Fruit fly (Drosophila melanogaster) S2 (cell line): ENCODE data around the gene CG43051.

ENCODE experiments used
- CG8478 ChIP-seq: fragments of >200 bp; optimal IDR thresholded peaks from 2 replicates; lab custom pipeline; 2018
- CTCF ChIP-seq, 2 experiments: fragments of >200 bp; optimal IDR thresholded peaks; 2 replicates each; lab custom pipeline; 2018

The CG43051 gene

dm6 chr2L:12474212-12474891 lies 33.4 kb upstream of the CG43051 start:
- TF ChIP-seq CG8478 (lab: Kevin White, UChicago) (no peak), CTCF (optimal IDR thresholded peaks at IDR 0.05; lab: Kevin White, UChicago) (no peak)

DNA sequence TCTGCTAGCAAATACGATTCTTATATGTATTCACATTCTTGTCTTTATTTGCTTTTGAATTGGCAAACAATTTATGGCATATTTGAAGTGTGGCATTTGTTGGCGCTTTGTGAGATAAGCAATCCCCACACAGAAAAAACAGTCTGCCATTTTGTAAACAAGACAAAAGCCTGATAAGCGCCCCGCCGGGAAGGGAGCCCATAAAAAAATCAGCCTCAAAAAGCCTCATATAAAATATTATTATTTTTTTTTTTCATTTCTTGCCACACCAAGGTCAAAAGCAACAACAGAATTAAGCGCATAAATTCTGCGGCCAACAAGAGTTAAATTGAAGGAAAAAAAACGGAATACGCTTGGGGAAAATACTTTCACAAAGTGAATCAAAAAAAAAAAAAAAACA lies 32.4 kb upstream of the CG43051 start:
- no peak for TF ChIP-seq CG8478 (lab: Kevin White, UChicago)
- no peak for TF ChIP-seq CTCF (optimal IDR thresholded peaks at IDR 0.05; lab: Kevin White, UChicago)

- no peak for TF ChIP-seq CG8478 (lab: Kevin White, UChicago)
- no peak for TF ChIP-seq CTCF (optimal IDR thresholded peaks at IDR 0.05; lab: Kevin White, UChicago)
Observed at dm6 chr2L:12476115-12476514, 31.6 kb upstream of the CG43051 start.

DNA sequence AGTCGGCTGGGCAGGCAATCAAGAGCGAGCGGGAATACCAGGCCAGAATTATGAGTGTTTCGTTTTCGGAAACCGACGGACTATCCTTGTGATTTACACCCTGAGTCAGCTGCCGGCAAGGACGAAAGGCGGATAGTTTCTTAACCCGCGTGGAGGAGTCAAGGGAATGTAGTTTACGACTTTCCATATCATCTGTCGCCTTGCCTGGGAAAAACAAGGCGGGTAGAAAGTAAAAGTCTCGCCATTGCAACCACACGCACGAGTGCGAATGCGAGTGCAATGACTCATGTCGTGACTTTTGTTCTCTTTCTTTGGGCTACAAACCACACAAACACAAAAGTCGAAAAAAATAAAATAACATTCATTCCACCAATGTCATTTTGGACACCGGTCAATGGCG lies 29.2 kb upstream of the CG43051 start:
- TF ChIP-seq CG8478 (lab: Kevin White, UChicago) (no peak), CTCF (optimal IDR thresholded peaks at IDR 0.05; lab: Kevin White, UChicago) (no peak)

- TF ChIP-seq CG8478 (lab: Kevin White, UChicago) (no peak), CTCF (optimal IDR thresholded peaks at IDR 0.05; lab: Kevin White, UChicago) (no peak)
Observed at dm6 chr2L:12479994-12480393, 27.7 kb upstream of the CG43051 start.

DNA sequence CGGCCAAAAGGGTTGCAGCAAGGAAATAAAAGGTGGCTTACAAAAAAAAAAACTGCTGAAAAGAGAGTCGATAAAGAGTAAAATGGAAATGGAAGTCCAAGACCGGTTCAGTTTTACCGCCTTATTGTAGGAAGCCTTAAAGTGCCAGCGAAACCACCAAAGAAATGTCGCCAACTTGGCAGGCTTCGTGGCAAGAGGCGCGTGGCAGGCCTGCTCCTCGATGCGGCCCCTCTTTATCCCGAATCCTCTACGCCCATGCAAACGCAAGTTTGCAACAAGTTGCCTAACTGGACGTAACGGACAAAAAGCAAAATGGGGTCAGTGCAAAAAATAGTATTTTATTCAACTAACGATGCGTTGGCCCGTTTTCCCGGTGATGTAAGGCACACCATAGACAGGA lies 26.9 kb upstream of the CG43051 start:
- no peak for TF ChIP-seq CTCF (optimal IDR thresholded peaks at IDR 0.05; lab: Kevin White, UChicago)
- TF ChIP-seq CG8478 (lab: Kevin White, UChicago) = no peak

dm6 chr2L:12481758-12482157 lies 26.0 kb upstream of the CG43051 start:
- TF ChIP-seq CG8478 (lab: Kevin White, UChicago) = no peak
- no peak for TF ChIP-seq CTCF (optimal IDR thresholded peaks at IDR 0.05; lab: Kevin White, UChicago)

DNA sequence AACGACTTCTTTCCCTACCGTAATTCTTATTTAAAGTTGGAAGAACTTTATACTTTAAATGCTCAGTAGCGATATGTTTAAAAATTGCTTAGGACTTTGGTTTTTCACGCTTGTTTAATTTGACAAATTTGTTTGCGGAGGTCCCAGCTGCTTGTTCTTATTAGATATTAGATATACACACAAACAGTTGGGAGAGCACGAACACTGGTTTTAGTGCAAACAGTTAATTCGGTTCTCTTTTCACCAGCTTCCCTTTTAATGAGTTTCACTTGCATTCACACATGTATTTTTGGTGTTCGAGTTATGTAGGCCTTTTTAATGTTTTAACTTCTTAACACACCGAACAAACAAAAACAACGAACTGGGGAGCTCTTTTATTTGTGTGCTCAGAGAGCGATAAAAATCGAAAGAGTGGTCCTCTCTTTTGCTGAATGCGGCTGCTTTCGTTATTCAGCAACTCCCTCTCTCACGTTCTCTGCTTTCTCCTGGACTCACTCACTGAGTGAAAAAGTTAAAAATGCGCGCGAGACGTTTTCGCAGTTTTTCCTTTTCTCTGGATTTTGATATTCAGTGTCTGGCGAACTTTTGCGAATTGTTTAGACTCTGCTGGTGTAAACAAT lies 24.9 kb upstream of the CG43051 start:
- TF ChIP-seq CTCF (optimal IDR thresholded peaks at IDR 0.05; lab: Kevin White, UChicago) = no peak
- no peak for TF ChIP-seq CG8478 (lab: Kevin White, UChicago)

- no peak for TF ChIP-seq CG8478 (lab: Kevin White, UChicago)
- no peak for TF ChIP-seq CTCF (optimal IDR thresholded peaks at IDR 0.05; lab: Kevin White, UChicago)
Observed at dm6 chr2L:12483519-12483865, 24.2 kb upstream of the CG43051 start.

DNA sequence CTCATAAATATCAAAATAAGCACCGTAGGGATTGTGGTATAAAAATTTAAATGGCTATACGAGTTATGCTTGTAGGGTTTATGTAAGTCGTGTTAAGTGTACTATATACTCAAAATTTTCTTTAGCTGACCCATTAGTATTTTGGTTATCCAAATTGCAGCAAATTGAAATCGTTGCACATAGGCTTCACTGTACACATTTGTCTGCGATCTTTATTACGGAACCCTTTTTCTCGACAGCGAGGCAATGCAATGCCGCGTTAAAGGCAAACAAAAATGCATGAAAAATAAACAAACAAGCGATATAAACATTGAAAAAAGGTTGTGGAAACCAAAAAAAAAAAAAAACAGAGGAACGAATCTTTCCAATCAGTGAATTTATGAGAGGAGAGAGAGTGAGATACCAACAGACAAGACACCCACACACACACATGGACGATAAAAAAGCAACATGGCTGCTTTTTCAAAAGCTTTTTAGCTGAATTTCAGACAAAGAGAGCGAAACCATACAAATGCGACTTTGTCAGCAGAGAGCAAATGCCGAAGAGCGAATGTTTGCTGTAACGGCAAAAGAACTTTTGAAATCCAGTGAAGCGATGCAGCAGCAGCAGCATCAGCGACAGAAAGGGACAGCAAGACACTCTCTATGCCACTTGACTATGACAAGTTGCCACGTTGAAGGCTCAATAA lies 23.7 kb upstream of the CG43051 start:
- TF ChIP-seq CG8478 (lab: Kevin White, UChicago) (no peak), CTCF (optimal IDR thresholded peaks at IDR 0.05; lab: Kevin White, UChicago) (no peak)

- TF ChIP-seq CTCF (optimal IDR thresholded peaks at IDR 0.05; lab: Kevin White, UChicago) = no peak
- TF ChIP-seq CG8478 (lab: Kevin White, UChicago) = no peak
Observed at dm6 chr2L:12485897-12486615, 21.7 kb upstream of the CG43051 start.

- TF ChIP-seq CTCF (optimal IDR thresholded peaks at IDR 0.05; lab: Kevin White, UChicago) (no peak), CG8478 (lab: Kevin White, UChicago) (no peak)
Observed at dm6 chr2L:12487311-12487710, 20.4 kb upstream of the CG43051 start.

DNA sequence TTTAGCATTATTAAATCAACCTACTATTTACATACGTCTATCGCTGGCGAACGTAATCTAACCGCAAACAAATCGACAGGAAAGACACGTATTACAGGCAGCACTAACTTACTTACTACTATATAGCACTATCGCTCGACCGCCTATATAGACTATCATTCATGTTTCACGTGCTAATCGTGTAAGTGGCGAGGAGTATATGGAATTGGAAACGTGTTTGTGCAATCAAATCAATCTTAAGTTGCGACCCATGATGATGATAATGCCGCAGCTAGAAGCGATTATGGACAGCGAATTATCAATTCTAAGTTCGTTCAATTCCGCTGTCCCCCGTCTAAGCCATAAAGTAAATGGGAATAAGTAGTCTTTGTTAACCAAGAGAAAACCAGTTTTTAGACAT lies 19.9 kb upstream of the CG43051 start:
- no peak for TF ChIP-seq CTCF (optimal IDR thresholded peaks at IDR 0.05; lab: Kevin White, UChicago)
- no peak for TF ChIP-seq CG8478 (lab: Kevin White, UChicago)

dm6 chr2L:12489470-12489869 lies 18.3 kb upstream of the CG43051 start:
- TF ChIP-seq CTCF (optimal IDR thresholded peaks at IDR 0.05; lab: Kevin White, UChicago) (no peak), CG8478 (lab: Kevin White, UChicago) (no peak)
